Fruit fly (Drosophila melanogaster) whole organism, embryonic: Measurements from ENCODE around the gene CG32573.
A peak's percentile ranks its signal among the peaks of the same experiment; 100 is the strongest.

Source experiments
- CG10565 ChIP-seq: fragments of 200-800 bp; sonication (Bioruptor generic); optimal IDR thresholded peaks from 3 replicates; lab custom pipeline; 2016; ENCODE audit warnings: missing biosample characterization, mild to moderate bottlenecking, missing genetic modification characterization
- CG13775 ChIP-seq: fragments of 200-800 bp; sonication (Bioruptor generic); optimal IDR thresholded peaks from 3 replicates; lab custom pipeline; 2017; ENCODE audit warnings: missing biosample characterization, mild to moderate bottlenecking, missing genetic modification characterization
- CG15269 ChIP-seq: fragments of 200-800 bp; sonication (Bioruptor generic); optimal IDR thresholded peaks from 2 replicates; lab custom pipeline; 2018; ENCODE audit warnings: missing biosample characterization, mild to moderate bottlenecking, missing genetic modification characterization, moderate library complexity
- CG1647 ChIP-seq: fragments of 200-800 bp; sonication (Bioruptor generic); optimal IDR thresholded peaks from 3 replicates; lab custom pipeline; 2016; ENCODE audit warnings: missing biosample characterization, missing genetic modification characterization
- CG16779 ChIP-seq: fragments of 200-800 bp; sonication (Bioruptor generic); IDR thresholded peaks from 2 replicates; pipeline ENCODE4 v1.3.6; 2022; ENCODE audit warnings: missing biosample characterization, missing genetic modification characterization
- CG16813 ChIP-seq: fragments of 200-800 bp; sonication (Bioruptor generic); IDR thresholded peaks from 3 replicates; pipeline ENCODE4 v1.3.6; 2022; ENCODE audit warnings: missing biosample characterization, missing genetic modification characterization; ENCODE audit not compliant: partially characterized antibody
- CG18262 ChIP-seq: fragments of 200-800 bp; optimal IDR thresholded peaks from 3 replicates; lab custom pipeline; 2019; ENCODE audit warnings: missing biosample characterization, mild to moderate bottlenecking, missing genetic modification characterization, moderate library complexity
- CG18476 ChIP-seq: fragments of 200-800 bp; sonication (Bioruptor generic); optimal IDR thresholded peaks from 2 replicates; lab custom pipeline; 2016; ENCODE audit warnings: missing biosample characterization, mild to moderate bottlenecking, missing genetic modification characterization
- CG18599 ChIP-seq: fragments of 200-800 bp; sonication (Bioruptor generic); optimal IDR thresholded peaks from 3 replicates; lab custom pipeline; 2017; ENCODE audit warnings: missing biosample characterization, missing genetic modification characterization, mild to moderate bottlenecking, moderate library complexity, missing genetic modification reagents
- CG18619 ChIP-seq: fragments of 200-800 bp; sonication (Bioruptor generic); optimal IDR thresholded peaks from 3 replicates; lab custom pipeline; 2017; ENCODE audit warnings: missing biosample characterization, mild to moderate bottlenecking, missing genetic modification characterization
- CG32532 ChIP-seq: fragments of 200-800 bp; sonication (Bioruptor generic); IDR thresholded peaks from 2 replicates; pipeline ENCODE4 v1.3.6; 2022; ENCODE audit warnings: missing biosample characterization, missing genetic modification characterization
- CG32767 ChIP-seq: fragments of 200-800 bp; sonication (Bioruptor generic); IDR thresholded peaks from 2 replicates; pipeline ENCODE4 v1.3.6; 2022; ENCODE audit warnings: missing biosample characterization, missing genetic modification characterization
- CG33213 ChIP-seq: fragments of 200-800 bp; sonication (Bioruptor generic); optimal IDR thresholded peaks from 3 replicates; lab custom pipeline; 2016; ENCODE audit warnings: missing biosample characterization, missing genetic modification characterization
- CG6683 ChIP-seq: fragments of 200-800 bp; sonication (Bioruptor generic); optimal IDR thresholded peaks from 2 replicates; lab custom pipeline; 2017; ENCODE audit warnings: missing biosample characterization, mild to moderate bottlenecking, missing genetic modification characterization, missing genetic modification reagents
- CG8089 ChIP-seq: fragments of 200-800 bp; sonication (Bioruptor generic); optimal IDR thresholded peaks from 3 replicates; lab custom pipeline; 2016; ENCODE audit warnings: missing biosample characterization, missing genetic modification characterization
- CG8359 ChIP-seq: fragments of 200-800 bp; sonication (Bioruptor generic); optimal IDR thresholded peaks from 2 replicates; lab custom pipeline; 2017; ENCODE audit warnings: missing biosample characterization, mild to moderate bottlenecking, missing genetic modification characterization, borderline replicate concordance
- CG8765 ChIP-seq: fragments of 200-800 bp; sonication (Bioruptor generic); IDR thresholded peaks from 2 replicates; pipeline ENCODE4 v1.3.6; 2022; ENCODE audit warnings: missing biosample characterization, missing genetic modification characterization
- CG9876 ChIP-seq: fragments of 200-800 bp; sonication (Bioruptor generic); optimal IDR thresholded peaks from 2 replicates; lab custom pipeline; 2016; ENCODE audit warnings: missing biosample characterization, missing genetic modification characterization
- CrebB ChIP-seq: fragments of 200-800 bp; sonication (Bioruptor generic); optimal IDR thresholded peaks from 3 replicates; lab custom pipeline; 2018; ENCODE audit warnings: missing biosample characterization, mild to moderate bottlenecking, missing genetic modification characterization
- Dbx ChIP-seq: fragments of 200-800 bp; sonication (Bioruptor generic); IDR thresholded peaks from 3 replicates; pipeline ENCODE4 v1.3.6; 2022; ENCODE audit warnings: missing biosample characterization, missing genetic modification characterization
- Dip3 ChIP-seq: fragments of 200-800 bp; sonication (Bioruptor generic); optimal IDR thresholded peaks from 3 replicates; lab custom pipeline; 2016; ENCODE audit warnings: missing biosample characterization, missing genetic modification characterization
- Dll ChIP-seq: fragments of 200-800 bp; sonication (Bioruptor generic); IDR thresholded peaks from 4 replicates; pipeline ENCODE4 v1.3.6; 2022; ENCODE audit warnings: missing biosample characterization, missing genetic modification characterization; ENCODE audit not compliant: partially characterized antibody
- E2f1 ChIP-seq: fragments of 200-800 bp; sonication (Bioruptor generic); IDR thresholded peaks from 2 replicates; pipeline ENCODE4 v1.3.6; 2022; ENCODE audit warnings: missing biosample characterization, missing genetic modification characterization
- Elba2 ChIP-seq: fragments of 200-800 bp; sonication (Bioruptor generic); optimal IDR thresholded peaks from 3 replicates; lab custom pipeline; 2016; ENCODE audit warnings: missing biosample characterization, missing genetic modification characterization
- Hsf ChIP-seq: fragments of 200-800 bp; sonication (Bioruptor generic); optimal IDR thresholded peaks from 3 replicates; lab custom pipeline; 2016; ENCODE audit warnings: missing biosample characterization, missing genetic modification characterization
- Lim3 ChIP-seq: fragments of 200-800 bp; sonication (Bioruptor generic); IDR thresholded peaks from 2 replicates; pipeline ENCODE4 v1.3.6; 2022; ENCODE audit warnings: missing biosample characterization, missing genetic modification characterization
- Opbp ChIP-seq: fragments of 200-800 bp; sonication (Bioruptor generic); IDR thresholded peaks from 3 replicates; pipeline ENCODE4 v1.3.6; 2022; ENCODE audit warnings: missing biosample characterization, missing genetic modification characterization; ENCODE audit not compliant: partially characterized antibody
- Pdp1 ChIP-seq, 2 experiments: fragments of 200-800 bp; sonication (Bioruptor generic); optimal IDR thresholded peaks; 3 replicates each; lab custom pipeline; 2016; ENCODE audit warnings: missing biosample characterization in 2 of 2, missing genetic modification characterization in 2 of 2, mild to moderate bottlenecking in 1 of 2, moderate library complexity in 1 of 2
- Usf ChIP-seq: fragments of 200-800 bp; sonication (Bioruptor generic); optimal IDR thresholded peaks from 2 replicates; lab custom pipeline; 2017; ENCODE audit warnings: missing genotype, missing biosample characterization, missing genetic modification characterization
- bowl ChIP-seq: fragments of 200-800 bp; sonication (Bioruptor generic); IDR thresholded peaks from 2 replicates; pipeline ENCODE4 v1.3.6; 2022; ENCODE audit warnings: missing biosample characterization, missing genetic modification characterization
- bsh ChIP-seq, 2 experiments: fragments of 200-800 bp; sonication (Bioruptor generic); optimal IDR thresholded peaks; 2 replicates each; lab custom pipeline; 2017 to 2018; ENCODE audit warnings: mild to moderate bottlenecking in 2 of 2, missing biosample characterization in 2 of 2, missing genetic modification characterization in 2 of 2, moderate library complexity in 1 of 2
- btn ChIP-seq: fragments of 200-800 bp; sonication (Bioruptor generic); optimal IDR thresholded peaks from 2 replicates; lab custom pipeline; 2016; ENCODE audit warnings: missing biosample characterization, missing genetic modification characterization
- crol ChIP-seq: fragments of 200-800 bp; sonication (Bioruptor generic); IDR thresholded peaks from 2 replicates; pipeline ENCODE4 v1.3.6; 2022; ENCODE audit warnings: missing biosample characterization, missing genetic modification characterization
- eyg ChIP-seq: fragments of 200-800 bp; sonication (Bioruptor generic); optimal IDR thresholded peaks from 3 replicates; lab custom pipeline; 2016; ENCODE audit warnings: missing biosample characterization, missing genetic modification characterization
- ind ChIP-seq: fragments of 200-800 bp; sonication (Bioruptor generic); optimal IDR thresholded peaks from 3 replicates; lab custom pipeline; 2016; ENCODE audit warnings: missing biosample characterization, missing genetic modification characterization
- inv ChIP-seq: fragments of 200-800 bp; sonication (Bioruptor generic); IDR thresholded peaks from 2 replicates; pipeline ENCODE4 v1.3.6; 2022; ENCODE audit warnings: missing biosample characterization, missing genetic modification characterization; ENCODE audit not compliant: partially characterized antibody
- jing ChIP-seq: fragments of 200-800 bp; sonication (Bioruptor generic); optimal IDR thresholded peaks from 2 replicates; lab custom pipeline; 2018; ENCODE audit warnings: missing biosample characterization, mild to moderate bottlenecking, missing genetic modification characterization
- lov ChIP-seq, 2 experiments: fragments of 200-800 bp in 1 of 2; fragments of >200 bp in 1 of 2; sonication (Bioruptor generic) in 1 of 2; IDR thresholded peaks in 1 of 2; optimal IDR thresholded peaks in 1 of 2; 2 replicates in 1 of 2; 3 replicates in 1 of 2; pipeline versions ENCODE4 v1.3.6 to Lab custom; 2017 to 2022; ENCODE audit warnings: missing biosample characterization in 1 of 2, missing genetic modification characterization in 1 of 2
- nerfin-1 ChIP-seq: fragments of 200-800 bp; sonication (Bioruptor generic); optimal IDR thresholded peaks from 3 replicates; lab custom pipeline; 2019; ENCODE audit warnings: missing biosample characterization, mild to moderate bottlenecking, missing genetic modification characterization, moderate library complexity
- otp ChIP-seq: fragments of 200-800 bp; sonication (Bioruptor generic); IDR thresholded peaks from 3 replicates; pipeline ENCODE4, ENCODE4 v1.3.6; 2022; ENCODE audit warnings: missing biosample characterization, missing genetic modification characterization
- prd ChIP-seq, 3 experiments: fragments of >200 bp in 2 of 3; fragments of 200-800 bp in 1 of 3; sonication (Bioruptor generic) in 1 of 3; optimal IDR thresholded peaks in 2 of 3; IDR thresholded peaks in 1 of 3; 2 replicates in 2 of 3; 3 replicates in 1 of 3; pipeline versions ENCODE4 v1.3.6 to Lab custom; 2017 to 2022; ENCODE audit warnings: missing biosample characterization in 1 of 3, missing genetic modification characterization in 1 of 3
- slp2 ChIP-seq: fragments of 200-800 bp; sonication (Bioruptor generic); optimal IDR thresholded peaks from 2 replicates; lab custom pipeline; 2016; ENCODE audit warnings: missing biosample characterization, missing genetic modification characterization
- stwl ChIP-seq: fragments of 200-800 bp; sonication (Bioruptor generic); optimal IDR thresholded peaks from 3 replicates; lab custom pipeline; 2018; ENCODE audit warnings: missing biosample characterization, mild to moderate bottlenecking, missing genetic modification characterization, moderate library complexity
- tll ChIP-seq, 2 experiments: fragments of 200-800 bp in 1 of 2; fragments of >200 bp in 1 of 2; sonication (Bioruptor generic) in 1 of 2; optimal IDR thresholded peaks; 2 replicates each; lab custom pipeline; 2017 to 2019; ENCODE audit warnings: missing biosample characterization in 2 of 2, missing genetic modification characterization in 2 of 2, mild to moderate bottlenecking in 1 of 2, moderate library complexity in 1 of 2
- yki ChIP-seq: fragments of >200 bp; optimal IDR thresholded peaks from 3 replicates; lab custom pipeline; 2018
- zfh1 ChIP-seq: fragments of 200-800 bp; sonication (Bioruptor generic); IDR thresholded peaks from 3 replicates; pipeline ENCODE4 v1.3.6; 2022; ENCODE audit warnings: missing biosample characterization, missing genetic modification characterization

Gene CG32573

DNA sequence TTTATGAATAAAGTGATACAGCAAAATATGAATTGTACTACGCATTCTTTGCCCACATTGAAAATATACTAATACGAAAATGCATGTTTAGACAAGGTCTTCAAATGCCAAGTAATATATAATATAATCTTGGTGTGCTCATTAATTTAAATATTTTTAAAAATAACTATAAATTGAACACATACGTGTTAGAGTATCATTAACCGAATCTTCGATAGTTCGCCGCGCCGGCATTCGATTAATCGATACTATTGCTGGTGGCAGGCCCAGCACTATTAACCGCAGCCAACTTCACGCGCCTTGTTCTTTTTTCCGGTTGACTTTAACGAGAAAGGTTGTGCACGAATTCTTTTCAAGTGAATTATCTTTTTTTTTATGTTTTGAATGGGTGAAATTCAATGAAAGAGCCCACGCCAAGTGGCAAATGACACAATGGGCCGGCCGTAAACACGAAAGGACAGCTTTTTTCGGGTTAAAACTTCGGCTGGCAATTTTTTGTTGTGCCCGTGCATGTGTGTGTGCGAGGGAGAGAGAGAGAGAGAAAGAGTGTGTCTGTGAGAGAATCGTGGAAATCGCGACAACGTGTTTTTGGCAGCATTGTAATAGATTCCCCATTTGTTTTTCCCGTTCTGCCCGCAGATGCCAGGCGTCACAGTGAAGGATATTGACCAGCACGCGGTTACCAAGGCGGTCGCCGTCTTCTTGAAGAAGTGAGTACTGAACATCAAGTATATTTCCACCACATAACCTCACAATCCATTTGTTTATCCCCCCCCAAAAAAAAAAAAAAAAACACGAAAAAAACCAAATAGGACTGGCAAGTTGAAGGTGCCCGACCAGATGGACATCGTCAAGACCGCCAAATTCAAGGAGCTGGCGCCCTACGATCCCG lies 13.3 kb upstream of the CG32573 start, which contains the start of gene RpS19a (continued):
- TF ChIP-seq Dbx (GFP tag; lab: Robert Waterston, UW) (peak; percentile 66), jing (no peak), inv (GFP tag; lab: Robert Waterston, UW) (0 out of 2 replicates have a peak, but pooled peaks have one; percentile 2), bowl (GFP tag; lab: Robert Waterston, UW) (peak; percentile 47; the same call in 1 of the 2 replicates), CG6683 (GFP tag; lab: Kevin White, UChicago) (peak; percentile 56), ind (no peak), eyg (GFP tag; lab: Kevin White, UChicago) (peak; percentile 46), yki (lab: Kevin White, UChicago) (no peak), CG18619 (GFP tag; lab: Kevin White, UChicago) (peak; percentile 87), CG1647 (GFP tag; lab: Kevin White, UChicago) (peak; percentile 53), slp2 (GFP tag; lab: Kevin White, UChicago) (peak; percentile 49), CG18599 (peak; percentile 79), Dip3 (peak; percentile 17), CG8089 (GFP tag; lab: Kevin White, UChicago) (peak; percentile 55), CG18476 (peak; percentile 14), crol (0 out of 2 replicates have a peak, but pooled peaks have one; percentile 21), Hsf (peak; percentile 30), CG8765 (GFP tag; lab: Robert Waterston, UW) (0 out of 2 replicates have a peak, but pooled peaks have one; percentile 11), Opbp (peak; percentile 99), Usf (GFP tag; lab: Kevin White, UChicago) (peak; percentile 48), CG16779 (GFP tag; lab: Robert Waterston, UW) (0 out of 2 replicates have a peak, but pooled peaks have one; percentile 66), CG8359 (GFP tag; lab: Kevin White, UChicago) (peak; percentile 61), CG16813 (GFP tag; lab: Robert Waterston, UW) (no peak), stwl (tag; lab: Kevin White, UChicago) (peak; percentile 21), CG13775 (GFP tag; lab: Kevin White, UChicago) (peak; percentile 86), Pdp1 (GFP tag; optimal IDR thresholded peaks at IDR 0.05; lab: Kevin White, UChicago) (peak; percentile 7 to 34), lov (optimal IDR thresholded peaks at IDR 0.05; lab: Kevin White, UChicago) (no peak), lov (GFP tag; IDR thresholded peaks at IDR 0.05; lab: Robert Waterston, UW) (peak; percentile 94), CG18262 (peak; percentile 60), E2f1 (GFP tag; lab: Robert Waterston, UW) (peak; percentile 61), CG32767 (GFP tag; lab: Robert Waterston, UW) (no peak), CG33213 (peak; percentile 69), CG10565 (GFP tag; lab: Kevin White, UChicago) (no peak), prd (optimal IDR thresholded peaks at IDR 0.05; lab: Kevin White, UChicago) (no peak), prd (GFP tag; IDR thresholded peaks at IDR 0.05; lab: Robert Waterston, UW) (peak; percentile 47; the same call in 2 of the 3 replicates), otp (peak; percentile 92), btn (peak; percentile 43), bsh (GFP tag; optimal IDR thresholded peaks at IDR 0.05; lab: Kevin White, UChicago) (peak; percentile 15 to 64), CG32532 (GFP tag; lab: Robert Waterston, UW) (peak; percentile 84), Lim3 (no peak), zfh1 (GFP tag; lab: Robert Waterston, UW) (peak; percentile 83), CG9876 (GFP tag; lab: Kevin White, UChicago) (peak; percentile 58), Elba2 (GFP tag; lab: Kevin White, UChicago) (no peak), CrebB (tag; lab: Kevin White, UChicago) (peak; percentile 87), CG15269 (tag; lab: Kevin White, UChicago) (peak; percentile 74), Dll (peak; percentile 73; the same call in 2 of the 4 replicates), nerfin-1 (tag; lab: Kevin White, UChicago) (peak; percentile 76), tll (GFP tag; optimal IDR thresholded peaks at IDR 0.05; lab: Kevin White, UChicago) (peak in 1 of 2 experiments; percentile 85)
